Fruit fly (Drosophila melanogaster): Measurements from ENCODE around the gene CG8043.

Gene CG8043

DNA sequence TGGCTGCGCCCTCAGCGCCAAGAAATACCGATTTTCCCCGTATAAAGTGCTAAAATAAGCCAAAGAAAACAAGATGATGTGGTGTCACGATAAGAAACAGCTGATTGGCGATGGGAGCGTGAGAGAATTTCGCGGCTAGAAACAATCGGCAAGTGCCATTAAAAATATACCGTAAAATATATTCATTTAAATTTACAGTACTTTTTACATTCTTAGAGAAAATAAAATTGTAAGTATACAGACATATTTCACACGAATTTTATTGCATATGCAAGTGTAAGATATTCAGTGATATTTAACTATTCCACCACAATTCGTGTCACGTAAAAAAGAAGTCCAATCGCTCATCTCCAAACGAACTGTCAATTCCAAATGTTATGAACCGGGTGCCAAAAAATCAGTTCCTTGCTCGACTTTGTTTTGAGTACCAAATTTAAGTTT lies at the start of gene CG8043, which contains the start of the genes Unc50 and CG11755:
TSS of gene CG8043 (plus strand) at position 356 of the 441 bp plus-strand sequence.
TSS of gene Unc50 (minus strand) at position 54 of the 441 bp plus-strand sequence.
TSS of gene CG11755 (plus strand) at position 356 of the 441 bp plus-strand sequence.
- TF ChIP-seq HLHmδ (GFP tag; optimal IDR thresholded peaks at IDR 0.05) (no peak), CG34224 (GFP tag; IDR thresholded peaks at IDR 0.05; ENCODE audit: partially characterized antibody) (peak; percentile 99), ind (GFP tag; optimal IDR thresholded peaks at IDR 0.05) (peak; percentile 83), ranshi (GFP tag; IDR thresholded peaks at IDR 0.05) (peak; percentile 62; the same call in 1 of the 2 replicates), bab2 (GFP tag; optimal IDR thresholded peaks at IDR 0.05) (peak; percentile 57), Hr39 (optimal IDR thresholded peaks at IDR 0.05) (no peak), ham (GFP tag; IDR thresholded peaks at IDR 0.05) (no peak), zf30C (GFP tag; optimal IDR thresholded peaks at IDR 0.05) (no peak), salm (tag; optimal IDR thresholded peaks at IDR 0.05) (no peak), Gug (GFP tag; IDR thresholded peaks at IDR 0.05) (peak; percentile 81; the same call in 2 of the 4 replicates), CG17912 (GFP tag; optimal IDR thresholded peaks at IDR 0.05) (no peak), CG4328 (GFP tag; optimal IDR thresholded peaks at IDR 0.05) (peak; percentile 31), Sox102F (GFP tag; optimal IDR thresholded peaks at IDR 0.05) (peak; percentile 67), fu2 (GFP tag; optimal IDR thresholded peaks at IDR 0.05) (peak; percentile 44), CG10321 (GFP tag; IDR thresholded peaks at IDR 0.05) (no peak), Sry-δ (GFP tag; optimal IDR thresholded peaks at IDR 0.05) (peak; percentile 90), Dfd (GFP tag; optimal IDR thresholded peaks at IDR 0.05) (no peak), Hr3 (GFP tag; optimal IDR thresholded peaks at IDR 0.05) (peak; percentile 78), gem (tag; optimal IDR thresholded peaks at IDR 0.05) (peak; percentile 87), TFAM (GFP tag; optimal IDR thresholded peaks at IDR 0.05) (no peak), CG8290 (GFP tag; optimal IDR thresholded peaks at IDR 0.05) (peak; percentile 64), CG8290 (tag; optimal IDR thresholded peaks at IDR 0.05) (peak in 1 of 2 experiments; percentile 44), CG8944 (GFP tag; optimal IDR thresholded peaks at IDR 0.05) (peak; percentile 51), tio (GFP tag; optimal IDR thresholded peaks at IDR 0.05) (no peak), CG6765 (GFP tag; optimal IDR thresholded peaks at IDR 0.05) (peak; percentile 11), Awh (GFP tag; IDR thresholded peaks at IDR 0.05) (0 out of 2 replicates have a peak, but pooled peaks have one; percentile 25), CG6689 (GFP tag; IDR thresholded peaks at IDR 0.05) (peak; percentile 74), Aef1 (GFP tag; IDR thresholded peaks at IDR 0.05) (peak; percentile 80), lilli (GFP tag; optimal IDR thresholded peaks at IDR 0.05) (peak; percentile 91), CG14667 (GFP tag; IDR thresholded peaks at IDR 0.05) (peak; percentile 75), wdn (GFP tag; IDR thresholded peaks at IDR 0.05) (0 out of 2 replicates have a peak, but pooled peaks have one; percentile 61), CG15479 (GFP tag; optimal IDR thresholded peaks at IDR 0.05) (no peak), CG15269 (tag; optimal IDR thresholded peaks at IDR 0.05) (no peak), Dip2 (GFP tag; IDR thresholded peaks at IDR 0.05) (no peak), CG5953 (GFP tag; IDR thresholded peaks at IDR 0.05) (no peak), gt (GFP tag; IDR thresholded peaks at IDR 0.05) (no peak), disco-r (GFP tag; optimal IDR thresholded peaks at IDR 0.05) (peak; percentile 53), CG7745 (tag; optimal IDR thresholded peaks at IDR 0.05) (no peak), ci (GFP tag; IDR thresholded peaks at IDR 0.05) (no peak; the same call in 2 of the 3 replicates), ro (GFP tag; IDR thresholded peaks at IDR 0.05) (no peak), CG9437 (GFP tag; optimal IDR thresholded peaks at IDR 0.05) (peak; percentile 72), B-H2 (GFP tag; optimal IDR thresholded peaks at IDR 0.05) (peak; percentile 80), Oaz (GFP tag; IDR thresholded peaks at IDR 0.05) (peak; percentile 67; the same call in 1 of the 2 replicates), row (GFP tag; IDR thresholded peaks at IDR 0.05) (peak; percentile 99), Nf-YC (tag; optimal IDR thresholded peaks at IDR 0.05) (peak; percentile 71), Pdp1 (GFP tag; optimal IDR thresholded peaks at IDR 0.05) (peak; percentile 78 to 86), CG2712 (tag; optimal IDR thresholded peaks at IDR 0.05) (peak; percentile 85), ttk (GFP tag; IDR thresholded peaks at IDR 0.05) (peak; percentile 52; the same call in 1 of the 2 replicates), prd (optimal IDR thresholded peaks at IDR 0.05) (no peak), prd (GFP tag; IDR thresholded peaks at IDR 0.05) (peak; percentile 79), pum (GFP tag; optimal IDR thresholded peaks at IDR 0.05) (peak; percentile 68), Ets65A (GFP tag) (peak; percentile 93), CG8765 (GFP tag; IDR thresholded peaks at IDR 0.05) (peak; percentile 50; the same call in 1 of the 2 replicates)
